Worm (Caenorhabditis elegans): ENCODE data around the gene hoe-1.

DNA sequence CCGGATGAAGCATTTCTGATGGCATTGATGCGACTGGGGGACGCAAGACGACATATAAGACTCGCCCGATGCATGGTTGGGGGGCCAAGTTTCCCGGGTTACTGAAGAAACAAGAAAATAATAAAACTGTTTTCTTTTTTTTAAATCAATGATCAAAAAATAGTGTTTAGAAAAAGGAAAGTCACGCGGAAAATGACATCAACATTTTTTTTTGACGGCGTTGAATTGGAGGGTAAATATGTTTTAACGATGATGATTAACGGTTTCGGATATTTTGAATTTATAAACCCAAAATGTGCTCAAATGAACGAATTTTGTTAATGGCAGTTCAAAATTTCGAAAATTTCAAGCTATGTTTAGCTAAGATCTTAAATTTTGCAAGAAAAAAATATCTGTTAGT lies 40.2 kb downstream of the hoe-1 start, which contains the start of gene ogdh-1:
- TF ChIP-seq ceh-8 (GFP tag; optimal IDR thresholded peaks at IDR 0.05) (no peak), lin-39 (tag; optimal IDR thresholded peaks at IDR 0.05) (no peak), ces-1 (GFP tag; optimal IDR thresholded peaks at IDR 0.05) (no peak), unc-62 (GFP tag; optimal IDR thresholded peaks at IDR 0.05) (no peak), nhr-11 (tag; optimal IDR thresholded peaks at IDR 0.05) (no peak), nhr-76 (tag; optimal IDR thresholded peaks at IDR 0.05) (no peak), pqm-1 (tag; optimal IDR thresholded peaks at IDR 0.05) (no peak), alr-1 (tag; optimal IDR thresholded peaks at IDR 0.05; ENCODE audit: borderline replicate concordance) (no peak), skn-1 (tag; optimal IDR thresholded peaks at IDR 0.05) (no peak)
